Worm (Caenorhabditis elegans) whole organism, young adult: Measurements from ENCODE around the gene W04D2.4.
A peak's percentile ranks its signal among the peaks of the same experiment; 100 is the strongest.

ENCODE experiments used
- F10E7.11 ChIP-seq: sonication (generic microtip); optimal IDR thresholded peaks from 2 replicates; lab custom pipeline; 2017; ENCODE audit warnings: mild to moderate bottlenecking, missing genetic modification characterization, moderate library complexity, missing compliant biosample characterization
- F22D6.2 ChIP-seq: sonication (generic microtip); optimal IDR thresholded peaks from 2 replicates; lab custom pipeline; 2016; ENCODE audit warnings: mild to moderate bottlenecking, missing genetic modification characterization, missing compliant biosample characterization
- F57A8.1 ChIP-seq: fragments of 200-800 bp; sonication (Bioruptor generic); optimal IDR thresholded peaks from 2 replicates; lab custom pipeline; 2018; ENCODE audit warnings: mild to moderate bottlenecking, missing genetic modification characterization, moderate library complexity, missing compliant biosample characterization
- Y56A3A.18 ChIP-seq: fragments of 200-800 bp; sonication (Bioruptor generic); IDR thresholded peaks from 2 replicates; pipeline ENCODE4 v1.3.6; 2022; ENCODE audit warnings: missing genetic modification reagents, missing genetic modification characterization, missing compliant biosample characterization
- ZK185.1 ChIP-seq: sonication (generic microtip); optimal IDR thresholded peaks from 2 replicates; lab custom pipeline; 2016; ENCODE audit warnings: mild to moderate bottlenecking, missing genetic modification characterization, missing compliant biosample characterization; ENCODE audit not compliant: poor library complexity, severe bottlenecking
- akir-1 ChIP-seq: fragments of 200-800 bp; sonication (Bioruptor generic); optimal IDR thresholded peaks from 2 replicates; lab custom pipeline; 2018; ENCODE audit warnings: mild to moderate bottlenecking, missing genetic modification characterization, moderate library complexity, missing compliant biosample characterization
- ama-1 ChIP-seq, 3 experiments: fragments of 150-350 bp in 1 of 3; sonication (generic microtip) in 2 of 3; optimal IDR thresholded peaks; 2 replicates each; lab custom pipeline; 2014 to 2018; ENCODE audit warnings: missing biosample characterization in 2 of 3, missing genetic modification characterization in 2 of 3, missing genetic modification reagents in 2 of 3
- athp-1 ChIP-seq: sonication (generic microtip); optimal IDR thresholded peaks from 2 replicates; lab custom pipeline; 2017; ENCODE audit warnings: mild to moderate bottlenecking, missing genetic modification characterization, missing compliant biosample characterization
- bed-2 ChIP-seq: fragments of 200-800 bp; sonication (Bioruptor generic); IDR thresholded peaks from 2 replicates; pipeline ENCODE4 v1.3.6; 2022; ENCODE audit warnings: missing genetic modification reagents, missing genetic modification characterization, missing compliant biosample characterization
- cebp-1 ChIP-seq, 2 experiments: fragments of 200-800 bp in 1 of 2; sonication (Bioruptor generic) in 1 of 2; sonication (generic microtip) in 1 of 2; IDR thresholded peaks in 1 of 2; optimal IDR thresholded peaks in 1 of 2; 2 replicates each; pipeline versions ENCODE4 v1.3.6 to Lab custom; 2017 to 2022; ENCODE audit warnings: missing compliant biosample characterization in 2 of 2, missing genetic modification characterization in 2 of 2, mild to moderate bottlenecking in 1 of 2, missing genetic modification reagents in 1 of 2, moderate library complexity in 1 of 2
- cebp-2 ChIP-seq: fragments of 200-800 bp; sonication (Bioruptor generic); IDR thresholded peaks from 2 replicates; pipeline ENCODE4 v1.3.6; 2022; ENCODE audit warnings: missing genetic modification characterization, missing compliant biosample characterization
- ceh-27 ChIP-seq: fragments of 200-800 bp; sonication (Bioruptor generic); optimal IDR thresholded peaks from 2 replicates; lab custom pipeline; 2018; ENCODE audit warnings: mild to moderate bottlenecking, missing genetic modification characterization, moderate library complexity, missing compliant biosample characterization
- ceh-58 ChIP-seq: fragments of 200-800 bp; sonication (Bioruptor generic); IDR thresholded peaks from 2 replicates; pipeline ENCODE4 v1.3.6; 2022; ENCODE audit warnings: missing genetic modification characterization, missing compliant biosample characterization
- ceh-79 ChIP-seq: sonication (generic microtip); optimal IDR thresholded peaks from 2 replicates; lab custom pipeline; 2017; ENCODE audit warnings: mild to moderate bottlenecking, missing genetic modification characterization, missing compliant biosample characterization
- chd-7 ChIP-seq: sonication (generic microtip); optimal IDR thresholded peaks from 2 replicates; lab custom pipeline; 2016; ENCODE audit warnings: mild to moderate bottlenecking, missing genetic modification characterization, moderate library complexity, missing compliant biosample characterization
- dox-1 ChIP-seq: fragments of 200-800 bp; sonication (Bioruptor generic); IDR thresholded peaks from 2 replicates; pipeline ENCODE4 v1.3.6; 2022; ENCODE audit warnings: missing genetic modification reagents, missing genetic modification characterization, missing compliant biosample characterization
- egl-44 ChIP-seq: fragments of 200-800 bp; sonication (Bioruptor generic); IDR thresholded peaks from 2 replicates; pipeline ENCODE4 v1.3.6; 2022; ENCODE audit warnings: missing genetic modification reagents, missing genetic modification characterization, missing compliant biosample characterization
- hlh-12 ChIP-seq: sonication (generic microtip); optimal IDR thresholded peaks from 2 replicates; lab custom pipeline; 2016; ENCODE audit warnings: missing genetic modification characterization, missing compliant biosample characterization
- hmg-20 ChIP-seq: fragments of 200-800 bp; sonication (Bioruptor generic); IDR thresholded peaks from 2 replicates; pipeline ENCODE4 v1.3.6; 2022; ENCODE audit warnings: missing genetic modification reagents, missing genetic modification characterization, missing compliant biosample characterization
- hrde-1 ChIP-seq: sonication (generic microtip); optimal IDR thresholded peaks from 2 replicates; lab custom pipeline; 2016; ENCODE audit warnings: missing genetic modification characterization, mild to moderate bottlenecking, missing compliant biosample characterization, moderate library complexity, missing genotype, missing genetic modification reagents, borderline replicate concordance
- let-526 ChIP-seq: fragments of 200-800 bp; sonication (Bioruptor generic); IDR thresholded peaks from 2 replicates; pipeline ENCODE4 v1.3.6; 2022; ENCODE audit warnings: missing genetic modification reagents, missing genetic modification characterization, missing compliant biosample characterization
- let-607 ChIP-seq, 2 experiments: fragments of 200-800 bp in 1 of 2; sonication (Bioruptor generic) in 1 of 2; sonication (generic microtip) in 1 of 2; optimal IDR thresholded peaks; 2 replicates each; lab custom pipeline; 2016 to 2018; ENCODE audit warnings: mild to moderate bottlenecking in 2 of 2, missing compliant biosample characterization in 2 of 2, missing genetic modification characterization in 2 of 2, moderate library complexity in 2 of 2, missing genotype in 1 of 2
- lin-35 ChIP-seq, 3 experiments: fragments of 150-350 bp in 2 of 3; sonication (generic microtip) in 1 of 3; optimal IDR thresholded peaks; 2 replicates each; lab custom pipeline; 2014 to 2018; ENCODE audit warnings: missing biosample characterization in 3 of 3, missing genetic modification characterization in 3 of 3, missing genetic modification reagents in 3 of 3
- lin-54 ChIP-seq: fragments of 200-800 bp; sonication (Bioruptor generic); optimal IDR thresholded peaks from 2 replicates; lab custom pipeline; 2018; ENCODE audit warnings: mild to moderate bottlenecking, missing genetic modification characterization, missing compliant biosample characterization
- madf-8 ChIP-seq: fragments of 200-800 bp; sonication (Bioruptor generic); conservative IDR thresholded peaks from 2 replicates; pipeline ENCODE4 v1.3.6; 2022; ENCODE audit warnings: missing genetic modification reagents, missing genetic modification characterization, missing compliant biosample characterization
- mel-28 ChIP-seq: sonication (generic microtip); optimal IDR thresholded peaks from 2 replicates; lab custom pipeline; 2016; ENCODE audit warnings: borderline replicate concordance, mild to moderate bottlenecking, missing genetic modification characterization, missing compliant biosample characterization
- nfya-2 ChIP-seq: fragments of 200-800 bp; sonication (Bioruptor generic); IDR thresholded peaks from 2 replicates; pipeline ENCODE4 v1.3.6; 2022; ENCODE audit warnings: missing genetic modification reagents, missing genetic modification characterization, missing compliant biosample characterization
- nhr-80 ChIP-seq: sonication (generic microtip); optimal IDR thresholded peaks from 2 replicates; lab custom pipeline; 2016; ENCODE audit warnings: missing genetic modification characterization, missing compliant biosample characterization
- nhr-90 ChIP-seq: sonication (generic microtip); optimal IDR thresholded peaks from 2 replicates; lab custom pipeline; 2016; ENCODE audit warnings: missing genotype, mild to moderate bottlenecking, missing genetic modification characterization, missing compliant biosample characterization
- rcor-1 ChIP-seq: fragments of 200-800 bp; sonication (Bioruptor generic); IDR thresholded peaks from 2 replicates; pipeline ENCODE4 v1.3.6; 2022; ENCODE audit warnings: missing genetic modification reagents, missing genetic modification characterization, missing compliant biosample characterization
- sdz-38 ChIP-seq: sonication (generic microtip); optimal IDR thresholded peaks from 2 replicates; lab custom pipeline; 2016; ENCODE audit warnings: missing genotype, missing genetic modification characterization, missing compliant biosample characterization
- sea-2 ChIP-seq: fragments of 200-800 bp; sonication (Bioruptor generic); IDR thresholded peaks from 2 replicates; pipeline ENCODE4 v1.3.6; 2022; ENCODE audit warnings: missing genetic modification characterization, missing compliant biosample characterization
- snpc-1.3 ChIP-seq: sonication (generic microtip); optimal IDR thresholded peaks from 2 replicates; lab custom pipeline; 2017; ENCODE audit warnings: missing genetic modification characterization, mild to moderate bottlenecking, missing compliant biosample characterization, antibody characterized with exemption, moderate library complexity, missing genotype, missing genetic modification reagents; ENCODE audit not compliant: insufficient read depth
- snpc-3.4 ChIP-seq: sonication (generic microtip); optimal IDR thresholded peaks from 2 replicates; lab custom pipeline; 2017; ENCODE audit warnings: missing genetic modification characterization, mild to moderate bottlenecking, missing compliant biosample characterization, antibody characterized with exemption, moderate library complexity, missing genotype, missing genetic modification reagents
- snpc-4 ChIP-seq, 5 experiments: fragments of 150-350 bp in 1 of 5; sonication (generic microtip) in 4 of 5; optimal IDR thresholded peaks; 2 replicates each; lab custom pipeline; 2014 to 2018; ENCODE audit warnings: missing genetic modification characterization in 5 of 5, missing biosample characterization in 3 of 5, antibody characterized with exemption in 2 of 5, mild to moderate bottlenecking in 2 of 5, missing compliant biosample characterization in 2 of 5, missing genotype in 2 of 5, moderate library complexity in 2 of 5, missing genetic modification reagents in 1 of 5
- unc-62 ChIP-seq: fragments of 150-350 bp; optimal IDR thresholded peaks from 2 replicates; lab custom pipeline; 2014; ENCODE audit warnings: missing biosample characterization, missing genetic modification reagents, missing genetic modification characterization
- xnd-1 ChIP-seq: sonication (generic microtip); optimal IDR thresholded peaks from 2 replicates; lab custom pipeline; 2016; ENCODE audit warnings: missing genotype, missing genetic modification reagents, missing genetic modification characterization, missing compliant biosample characterization
- zfh-2 ChIP-seq: fragments of 200-800 bp; sonication (Bioruptor generic); conservative IDR thresholded peaks from 2 replicates; pipeline ENCODE4 v1.3.6; 2022; ENCODE audit warnings: missing genetic modification reagents, missing genetic modification characterization, missing compliant biosample characterization
- zim-3 ChIP-seq: sonication (generic microtip); optimal IDR thresholded peaks from 2 replicates; lab custom pipeline; 2017; ENCODE audit warnings: mild to moderate bottlenecking, missing genetic modification characterization, moderate library complexity, missing compliant biosample characterization
- ztf-28 ChIP-seq: fragments of 200-800 bp; sonication (Bioruptor generic); IDR thresholded peaks from 2 replicates; pipeline ENCODE4 v1.3.6; 2022; ENCODE audit warnings: missing genetic modification reagents, missing genetic modification characterization, missing compliant biosample characterization

Gene W04D2.4

ce11 chrV:12540018-12540417 is 42.5 kb upstream of the W04D2.4 start:
- TF ChIP-seq ZK185.1 (tag; lab: Kevin White, UChicago) (peak; percentile 13), ceh-27 (GFP tag; lab: Kevin White, UChicago) (no peak), nhr-80 (peak; percentile 23)

- TF ChIP-seq hmg-20 (GFP tag; lab: Robert Waterston, UW): no peak
- TF ChIP-seq snpc-3.4 (tag; lab: Kevin White, UChicago): no peak
- no peak for TF ChIP-seq lin-54
Measured at ce11 chrV:12538984-12539852, 41.7 kb upstream of the W04D2.4 start.

- TF ChIP-seq nhr-90: no peak
- TF ChIP-seq zim-3 (tag; lab: Kevin White, UChicago): no peak
- TF ChIP-seq rcor-1 (GFP tag; lab: Robert Waterston, UW): no peak
- TF ChIP-seq lin-54: no peak
- TF ChIP-seq F22D6.2 (tag; lab: Kevin White, UChicago): no peak
- no peak for TF ChIP-seq ztf-28 (GFP tag; lab: Robert Waterston, UW)
- no peak for TF ChIP-seq sdz-38 (tag; lab: Kevin White, UChicago)
- TF ChIP-seq snpc-4 (GFP tag; optimal IDR thresholded peaks at IDR 0.05; lab: Kevin White, UChicago): no peak
- TF ChIP-seq snpc-4 (tag; optimal IDR thresholded peaks at IDR 0.05; lab: Kevin White, UChicago): no peak
- no peak for TF ChIP-seq let-607 (tag; optimal IDR thresholded peaks at IDR 0.05; lab: Kevin White, UChicago)
- no peak for TF ChIP-seq akir-1 (GFP tag; lab: Kevin White, UChicago)
- no peak for TF ChIP-seq snpc-1.3
- no peak for TF ChIP-seq let-526 (GFP tag; lab: Robert Waterston, UW)
- no peak for TF ChIP-seq nfya-2 (GFP tag; lab: Robert Waterston, UW)
- TF ChIP-seq F57A8.1 (GFP tag; lab: Kevin White, UChicago): no peak
- no peak for TF ChIP-seq unc-62 (GFP tag; lab: Kevin White, UChicago)
- no peak for TF ChIP-seq lin-35 (GFP tag; optimal IDR thresholded peaks at IDR 0.05; lab: Kevin White, UChicago)
- TF ChIP-seq bed-2 (GFP tag; lab: Robert Waterston, UW): no peak
- TF ChIP-seq madf-8 (GFP tag; lab: Robert Waterston, UW): no peak
- TF ChIP-seq mel-28 (tag; lab: Kevin White, UChicago): no peak
- TF ChIP-seq ceh-79 (tag; lab: Kevin White, UChicago): no peak
Measured at ce11 chrV:12537505-12537904, 40.0 kb upstream of the W04D2.4 start.

- TF ChIP-seq F10E7.11 (tag; lab: Kevin White, UChicago) (no peak), ceh-58 (GFP tag; lab: Robert Waterston, UW) (no peak), sea-2 (GFP tag; lab: Robert Waterston, UW) (no peak), hrde-1 (tag; lab: Kevin White, UChicago) (no peak), ama-1 (optimal IDR thresholded peaks at IDR 0.05; lab: Kevin White, UChicago) (no peak), ama-1 (GFP tag; optimal IDR thresholded peaks at IDR 0.05; lab: Kevin White, UChicago) (no peak), athp-1 (tag; lab: Kevin White, UChicago) (no peak), Y56A3A.18 (GFP tag; lab: Robert Waterston, UW) (no peak), chd-7 (tag; lab: Kevin White, UChicago) (no peak), ceh-79 (tag; lab: Kevin White, UChicago) (no peak), dox-1 (GFP tag; lab: Robert Waterston, UW) (no peak), cebp-1 (GFP tag; IDR thresholded peaks at IDR 0.05; lab: Robert Waterston, UW) (no peak), cebp-1 (tag; optimal IDR thresholded peaks at IDR 0.05; lab: Kevin White, UChicago) (no peak), hlh-12 (no peak), xnd-1 (tag; lab: Kevin White, UChicago) (no peak), zfh-2 (no peak), egl-44 (GFP tag; lab: Robert Waterston, UW) (no peak), cebp-2 (GFP tag; lab: Robert Waterston, UW) (no peak)
Measured at ce11 chrV:12536409-12537038, 39.0 kb upstream of the W04D2.4 start.
